Worm (Caenorhabditis elegans) whole organism, L4 larva: ENCODE data around the gene ZK632.9.

Source experiments
- F26F4.8 ChIP-seq: fragments of 200-800 bp; sonication (Bioruptor generic); conservative IDR thresholded peaks from 2 replicates; pipeline ENCODE4 v1.3.6; 2022; ENCODE audit warnings: missing genetic modification characterization, missing compliant biosample characterization
- F37D6.2 ChIP-seq: sonication (generic microtip); optimal IDR thresholded peaks from 2 replicates; lab custom pipeline; 2016; ENCODE audit warnings: mild to moderate bottlenecking, missing genetic modification characterization, missing compliant biosample characterization
- T20F7.1 ChIP-seq: fragments of 200-800 bp; sonication (Bioruptor generic); optimal IDR thresholded peaks from 2 replicates; lab custom pipeline; 2018; ENCODE audit warnings: mild to moderate bottlenecking, missing genetic modification characterization, missing compliant biosample characterization
- T26A8.4 ChIP-seq: fragments of 200-800 bp; sonication (Bioruptor generic); IDR thresholded peaks from 2 replicates; pipeline ENCODE4 v1.3.6; 2022; ENCODE audit warnings: missing genetic modification characterization, missing compliant biosample characterization
- aha-1 ChIP-seq: fragments of 150-350 bp; peaks from one replicate; lab custom pipeline; 2014; ENCODE audit warnings: missing biosample characterization, missing genetic modification characterization
- aly-2 ChIP-seq: sonication (generic microtip); optimal IDR thresholded peaks from 2 replicates; lab custom pipeline; 2018; ENCODE audit warnings: missing biosample characterization, missing genetic modification characterization
- ceh-28 ChIP-seq: fragments of 150-350 bp; optimal IDR thresholded peaks from 2 replicates; lab custom pipeline; 2014; ENCODE audit warnings: missing biosample characterization, missing genetic modification reagents, missing genetic modification characterization
- ceh-32 ChIP-seq: sonication (generic microtip); optimal IDR thresholded peaks from 2 replicates; lab custom pipeline; 2016; ENCODE audit warnings: mild to moderate bottlenecking, missing genetic modification characterization, missing compliant biosample characterization; ENCODE audit not compliant: poor library complexity
- ceh-44 ChIP-seq: fragments of 200-800 bp; sonication (Bioruptor generic); IDR thresholded peaks from 2 replicates; pipeline ENCODE4 v1.3.6; 2022; ENCODE audit warnings: missing genetic modification reagents, missing genetic modification characterization, missing compliant biosample characterization
- cey-2 ChIP-seq: sonication (generic microtip); optimal IDR thresholded peaks from 3 replicates; lab custom pipeline; 2017; ENCODE audit warnings: missing genetic modification characterization, mild to moderate bottlenecking, missing compliant biosample characterization, antibody characterized with exemption, borderline replicate concordance; ENCODE audit not compliant: insufficient read depth
- ctbp-1 ChIP-seq: fragments of 200-800 bp; sonication (Bioruptor generic); IDR thresholded peaks from 2 replicates; pipeline ENCODE4 v1.3.6; 2022; ENCODE audit warnings: missing genetic modification reagents, missing genetic modification characterization, missing compliant biosample characterization
- daf-16 ChIP-seq, 3 experiments: sonication (generic microtip); optimal IDR thresholded peaks; 2 replicates each; lab custom pipeline; 2016 to 2017; ENCODE audit warnings: missing genetic modification characterization in 3 of 3, missing genetic modification reagents in 3 of 3, mild to moderate bottlenecking in 2 of 3, missing compliant biosample characterization in 2 of 3, missing biosample characterization in 1 of 3, moderate library complexity in 1 of 3
- daf-19 ChIP-seq: fragments of 200-800 bp; sonication (Bioruptor generic); conservative IDR thresholded peaks from 2 replicates; pipeline ENCODE4 v1.3.6; 2022; ENCODE audit warnings: missing genetic modification characterization, missing compliant biosample characterization
- dmd-6 ChIP-seq: fragments of 200-800 bp; sonication (Bioruptor generic); IDR thresholded peaks from 2 replicates; pipeline ENCODE4 v1.3.6; 2022; ENCODE audit warnings: missing genetic modification reagents, missing genetic modification characterization, missing compliant biosample characterization
- dpl-1 ChIP-seq: fragments of 150-350 bp; optimal IDR thresholded peaks from 2 replicates; lab custom pipeline; 2014; ENCODE audit warnings: missing biosample characterization, missing genetic modification reagents, missing genetic modification characterization
- duxl-1 ChIP-seq: sonication (generic microtip); optimal IDR thresholded peaks from 2 replicates; lab custom pipeline; 2016; ENCODE audit warnings: mild to moderate bottlenecking, missing genetic modification characterization, moderate library complexity, missing compliant biosample characterization; ENCODE audit not compliant: poor library complexity
- dve-1 ChIP-seq: sonication (generic microtip); optimal IDR thresholded peaks from 2 replicates; lab custom pipeline; 2017; ENCODE audit warnings: antibody characterized with exemption, mild to moderate bottlenecking, missing genetic modification characterization, missing compliant biosample characterization; ENCODE audit not compliant: insufficient read depth
- fkh-10 ChIP-seq: fragments of 150-350 bp; optimal IDR thresholded peaks from 2 replicates; lab custom pipeline; 2014; ENCODE audit warnings: missing biosample characterization, missing genetic modification reagents, missing genetic modification characterization
- fos-1 ChIP-seq: fragments of 150-350 bp; optimal IDR thresholded peaks from 2 replicates; lab custom pipeline; 2014; ENCODE audit warnings: missing biosample characterization, missing genetic modification characterization
- hif-1 ChIP-seq, 2 experiments: sonication (generic microtip); optimal IDR thresholded peaks; 2 replicates each; lab custom pipeline; 2016 to 2017; ENCODE audit warnings: missing compliant biosample characterization in 2 of 2, missing genetic modification characterization in 2 of 2, missing genetic modification reagents in 2 of 2, missing genotype in 2 of 2, mild to moderate bottlenecking in 1 of 2
- hlh-11 ChIP-seq: fragments of 200-800 bp; sonication (Bioruptor generic); optimal IDR thresholded peaks from 2 replicates; lab custom pipeline; 2018; ENCODE audit warnings: mild to moderate bottlenecking, missing genetic modification characterization, missing compliant biosample characterization
- hlh-30 ChIP-seq: sonication (generic microtip); optimal IDR thresholded peaks from 2 replicates; lab custom pipeline; 2017; ENCODE audit warnings: antibody characterized with exemption, mild to moderate bottlenecking, missing genetic modification characterization, missing compliant biosample characterization; ENCODE audit not compliant: insufficient read depth
- lin-13 ChIP-seq: fragments of 150-350 bp; optimal IDR thresholded peaks from 2 replicates; lab custom pipeline; 2014; ENCODE audit warnings: missing biosample characterization, missing genetic modification reagents, missing genetic modification characterization
- lsy-2 ChIP-seq, 2 experiments: fragments of 150-350 bp in 1 of 2; sonication (generic microtip) in 1 of 2; optimal IDR thresholded peaks; 2 replicates each; lab custom pipeline; 2014 to 2017; ENCODE audit warnings: missing biosample characterization in 2 of 2, missing genetic modification characterization in 2 of 2
- mdt-29 ChIP-seq: fragments of 200-800 bp; sonication (Bioruptor generic); IDR thresholded peaks from 2 replicates; pipeline ENCODE4 v1.3.6; 2022; ENCODE audit warnings: missing genetic modification reagents, missing genetic modification characterization, missing compliant biosample characterization
- mes-2 ChIP-seq: sonication (generic microtip); optimal IDR thresholded peaks from 2 replicates; lab custom pipeline; 2016; ENCODE audit warnings: missing genotype, mild to moderate bottlenecking, missing genetic modification characterization, missing compliant biosample characterization; ENCODE audit not compliant: poor library complexity, severe bottlenecking
- nhr-237 ChIP-seq: sonication (generic microtip); optimal IDR thresholded peaks from 2 replicates; lab custom pipeline; 2017; ENCODE audit warnings: missing biosample characterization, missing genetic modification characterization
- nhr-25 ChIP-seq: sonication (generic microtip); optimal IDR thresholded peaks from 2 replicates; lab custom pipeline; 2017; ENCODE audit warnings: missing genetic modification characterization, mild to moderate bottlenecking, missing compliant biosample characterization, antibody characterized with exemption, moderate library complexity, borderline replicate concordance; ENCODE audit not compliant: insufficient read depth
- nhr-6 ChIP-seq: fragments of 150-350 bp; optimal IDR thresholded peaks from 2 replicates; lab custom pipeline; 2014; ENCODE audit warnings: missing biosample characterization, missing genetic modification characterization
- nhr-77 ChIP-seq: fragments of 150-350 bp; optimal IDR thresholded peaks from 2 replicates; lab custom pipeline; 2014; ENCODE audit warnings: missing biosample characterization, missing genetic modification characterization
- pha-4 ChIP-seq, 2 experiments: fragments of 150-350 bp in 1 of 2; fragments of 200-800 bp in 1 of 2; sonication (Bioruptor generic) in 1 of 2; IDR thresholded peaks in 1 of 2; optimal IDR thresholded peaks in 1 of 2; 2 replicates each; pipeline versions ENCODE4 v1.3.6 to Lab custom; 2014 to 2022; ENCODE audit warnings: missing genetic modification characterization in 2 of 2, missing genetic modification reagents in 2 of 2, missing biosample characterization in 1 of 2, missing compliant biosample characterization in 1 of 2
- sdz-12 ChIP-seq: fragments of 200-800 bp; sonication (Bioruptor generic); optimal IDR thresholded peaks from 2 replicates; lab custom pipeline; 2018; ENCODE audit warnings: mild to moderate bottlenecking, missing genetic modification characterization, missing compliant biosample characterization
- snpc-1.2 ChIP-seq: fragments of 200-800 bp; sonication (Bioruptor generic); IDR thresholded peaks from 2 replicates; pipeline ENCODE4 v1.3.6; 2022; ENCODE audit warnings: missing genetic modification reagents, missing genetic modification characterization, missing compliant biosample characterization
- tra-1 ChIP-seq: fragments of 200-800 bp; sonication (Bioruptor generic); IDR thresholded peaks from 2 replicates; pipeline ENCODE4 v1.3.6; 2022; ENCODE audit warnings: missing genetic modification reagents, missing genetic modification characterization, missing compliant biosample characterization
- unc-39 ChIP-seq: sonication (generic microtip); optimal IDR thresholded peaks from 2 replicates; lab custom pipeline; 2017; ENCODE audit warnings: missing biosample characterization, missing genetic modification characterization
- unc-62 ChIP-seq, 3 experiments: fragments of 150-350 bp in 1 of 3; sonication (generic microtip); optimal IDR thresholded peaks in 2 of 3; peaks in 1 of 3; 1 replicate in 1 of 3; 2 replicates in 2 of 3; lab custom pipeline; 2014 to 2017; ENCODE audit warnings: missing biosample characterization in 3 of 3, missing genetic modification characterization in 3 of 3, missing genetic modification reagents in 3 of 3, missing genotype in 1 of 3
- vab-7 ChIP-seq: fragments of 200-800 bp; sonication (Bioruptor generic); IDR thresholded peaks from 2 replicates; pipeline ENCODE4 v1.3.6; 2022; ENCODE audit warnings: missing genetic modification reagents, missing genetic modification characterization, missing compliant biosample characterization
- zip-11 ChIP-seq: fragments of 200-800 bp; sonication (Bioruptor generic); IDR thresholded peaks from 2 replicates; pipeline ENCODE4 v1.3.6; 2022; ENCODE audit warnings: missing genetic modification characterization, missing compliant biosample characterization
- zip-2 ChIP-seq: fragments of 150-350 bp; optimal IDR thresholded peaks from 2 replicates; lab custom pipeline; 2014; ENCODE audit warnings: missing biosample characterization, missing genetic modification characterization
- ztf-11 ChIP-seq: fragments of 150-350 bp; optimal IDR thresholded peaks from 2 replicates; lab custom pipeline; 2014; ENCODE audit warnings: missing biosample characterization, missing genetic modification characterization
- ztf-7 ChIP-seq: fragments of 150-350 bp; optimal IDR thresholded peaks from 2 replicates; lab custom pipeline; 2014; ENCODE audit warnings: missing biosample characterization, missing genetic modification characterization

Gene ZK632.9

DNA sequence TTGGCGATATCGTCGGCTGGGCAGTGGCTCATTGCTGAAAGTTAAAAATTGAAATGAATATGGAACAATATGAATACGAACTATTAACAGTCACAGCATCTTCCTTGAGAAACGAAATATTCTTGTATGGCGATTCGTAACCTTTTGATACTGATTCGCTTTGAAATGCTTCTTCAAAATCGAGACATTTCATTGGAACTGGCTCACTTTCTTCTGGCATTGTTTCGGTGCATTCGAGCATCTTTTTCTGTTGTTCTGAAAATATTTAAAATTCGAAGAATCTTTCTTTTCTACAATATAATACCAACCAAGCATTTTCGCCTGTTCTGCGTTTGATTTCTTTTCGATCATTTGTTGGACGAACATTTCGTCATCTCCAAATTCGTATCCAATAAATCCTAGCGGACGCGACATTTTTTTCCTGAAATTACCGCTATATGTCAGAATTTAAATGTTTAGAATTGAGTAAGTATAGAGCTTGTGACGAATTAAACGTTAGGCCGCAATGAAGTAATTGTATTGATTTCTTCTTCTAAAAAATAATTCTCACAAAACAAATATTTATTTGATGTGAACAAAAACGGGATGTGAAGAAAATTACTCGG, 800 bp downstream of the ZK632.9 start, which contains the start of gene lin-52 (continued):
- TF ChIP-seq nhr-77 (tag; lab: Kevin White, UChicago): no peak
- TF ChIP-seq, all 104 proteins: peak for 19

ce11 chrIII:9823748-9824147, 1.5 kb downstream of the ZK632.9 start:
- no peak for TF ChIP-seq nhr-25 (tag; lab: Kevin White, UChicago)
- TF ChIP-seq nhr-6 (tag; lab: Kevin White, UChicago): no peak
- no peak for TF ChIP-seq F37D6.2 (tag; lab: Kevin White, UChicago)
- TF ChIP-seq ctbp-1 (GFP tag; lab: Robert Waterston, UW): no peak
- peak in 1 of 2 experiments; percentile 97 for TF ChIP-seq unc-62 (GFP tag; optimal IDR thresholded peaks at IDR 0.05 in 1 of 2; lab: Kevin White, UChicago)
- no peak for TF ChIP-seq unc-62 (tag; optimal IDR thresholded peaks at IDR 0.05; lab: Kevin White, UChicago)

DNA sequence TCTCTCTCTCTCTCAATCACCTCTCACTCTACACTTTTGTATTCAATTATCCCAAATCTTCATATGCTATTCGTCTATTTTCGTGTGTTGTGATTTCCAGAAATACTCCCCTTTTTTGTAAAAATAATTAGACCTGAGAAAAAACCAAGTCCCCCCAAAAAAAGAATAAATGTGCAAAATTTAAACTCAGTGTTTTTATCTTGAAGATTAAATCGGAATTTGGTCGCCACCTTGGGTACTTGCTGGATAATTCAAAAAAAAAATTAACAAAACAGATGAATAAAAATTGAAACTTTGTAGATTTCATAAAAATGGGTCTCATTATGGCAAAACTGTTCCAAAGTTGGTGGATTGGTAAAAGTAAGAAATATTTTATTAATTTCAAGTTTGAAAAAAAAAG, 2.3 kb downstream of the ZK632.9 start, which contains the start of gene arl-5:
TSS of gene arl-5 (plus strand) at position 301 of the 400 bp plus-strand sequence.
- no peak for TF ChIP-seq ceh-44 (GFP tag; lab: Robert Waterston, UW)
- no peak for TF ChIP-seq dpl-1 (GFP tag; lab: Kevin White, UChicago)
- TF ChIP-seq ceh-32: no peak

- TF ChIP-seq snpc-1.2 (GFP tag; lab: Robert Waterston, UW) (no peak), aha-1 (tag; lab: Kevin White, UChicago) (peak; percentile 67), aly-2 (no peak), pha-4 (GFP tag; IDR thresholded peaks at IDR 0.05; lab: Robert Waterston, UW) (no peak), pha-4 (tag; optimal IDR thresholded peaks at IDR 0.05; lab: Kevin White, UChicago) (peak; percentile 16), nhr-6 (tag; lab: Kevin White, UChicago) (peak; percentile 38), ztf-7 (tag; lab: Kevin White, UChicago) (peak; percentile 28), zip-11 (GFP tag; lab: Robert Waterston, UW) (no peak), sdz-12 (GFP tag; lab: Kevin White, UChicago) (no peak), F26F4.8 (GFP tag; lab: Robert Waterston, UW) (no peak), mdt-29 (no peak), dve-1 (peak; percentile 58), hif-1 (tag; optimal IDR thresholded peaks at IDR 0.05; lab: Kevin White, UChicago) (peak in 1 of 2 experiments; percentile 32), tra-1 (no peak), daf-19 (no peak), vab-7 (GFP tag; lab: Robert Waterston, UW) (no peak), daf-16 (GFP tag; optimal IDR thresholded peaks at IDR 0.05; lab: Kevin White, UChicago) (no peak), daf-16 (tag; optimal IDR thresholded peaks at IDR 0.05; lab: Kevin White, UChicago) (no peak), lsy-2 (tag; optimal IDR thresholded peaks at IDR 0.05; lab: Kevin White, UChicago) (peak; percentile 10 to 74), hlh-11 (tag; lab: Kevin White, UChicago) (peak; percentile 78), cey-2 (no peak), fkh-10 (GFP tag; lab: Kevin White, UChicago) (no peak), fos-1 (tag; lab: Kevin White, UChicago) (no peak), T26A8.4 (GFP tag; lab: Robert Waterston, UW) (0 out of 2 replicates have a peak, but pooled peaks have one; percentile 52), T20F7.1 (GFP tag; lab: Kevin White, UChicago) (no peak), hlh-30 (peak; percentile 99), mes-2 (tag; lab: Kevin White, UChicago) (peak; percentile 84), ceh-28 (tag; lab: Kevin White, UChicago) (no peak), duxl-1 (tag; lab: Kevin White, UChicago) (no peak), lin-13 (GFP tag; lab: Kevin White, UChicago) (peak; percentile 45), ztf-11 (tag; lab: Kevin White, UChicago) (no peak), unc-39 (tag; lab: Kevin White, UChicago) (no peak), zip-2 (tag; lab: Kevin White, UChicago) (no peak), dmd-6 (peak; percentile 43), nhr-237 (tag; lab: Kevin White, UChicago) (no peak), F37D6.2 (tag; lab: Kevin White, UChicago) (no peak)
Observed at ce11 chrIII:9818763-9819162, 6.5 kb downstream of the ZK632.9 start, which contains the start of gene panl-3. panl-3 (plus strand) TSS chrIII:9819056.
